Worm (Caenorhabditis elegans) whole organism, young adult: ENCODE measurements around the gene abts-4.

ENCODE experiments used
- B0261.1 ChIP-seq: sonication (generic microtip); optimal IDR thresholded peaks from 2 replicates; lab custom pipeline; 2016; ENCODE audit warnings: mild to moderate bottlenecking, missing genetic modification characterization, moderate library complexity, missing compliant biosample characterization
- athp-1 ChIP-seq: sonication (generic microtip); optimal IDR thresholded peaks from 2 replicates; lab custom pipeline; 2017; ENCODE audit warnings: mild to moderate bottlenecking, missing genetic modification characterization, missing compliant biosample characterization
- lin-26 ChIP-seq: fragments of 200-800 bp; sonication (Bioruptor generic); IDR thresholded peaks from 2 replicates; pipeline ENCODE4 v1.3.6; 2022; ENCODE audit warnings: missing genetic modification reagents, missing genetic modification characterization, missing compliant biosample characterization
- pha-4 ChIP-seq: fragments of 150-350 bp; sonication (generic microtip); optimal IDR thresholded peaks from 2 replicates; lab custom pipeline; 2014; ENCODE audit warnings: missing biosample characterization, missing genetic modification reagents, missing genetic modification characterization
- sea-2 ChIP-seq: fragments of 200-800 bp; sonication (Bioruptor generic); IDR thresholded peaks from 2 replicates; pipeline ENCODE4 v1.3.6; 2022; ENCODE audit warnings: missing genetic modification characterization, missing compliant biosample characterization
- tbx-9 ChIP-seq: sonication (generic microtip); optimal IDR thresholded peaks from 2 replicates; lab custom pipeline; 2016; ENCODE audit warnings: borderline replicate concordance, missing genetic modification characterization, inconsistent platforms, missing compliant biosample characterization

DNA sequence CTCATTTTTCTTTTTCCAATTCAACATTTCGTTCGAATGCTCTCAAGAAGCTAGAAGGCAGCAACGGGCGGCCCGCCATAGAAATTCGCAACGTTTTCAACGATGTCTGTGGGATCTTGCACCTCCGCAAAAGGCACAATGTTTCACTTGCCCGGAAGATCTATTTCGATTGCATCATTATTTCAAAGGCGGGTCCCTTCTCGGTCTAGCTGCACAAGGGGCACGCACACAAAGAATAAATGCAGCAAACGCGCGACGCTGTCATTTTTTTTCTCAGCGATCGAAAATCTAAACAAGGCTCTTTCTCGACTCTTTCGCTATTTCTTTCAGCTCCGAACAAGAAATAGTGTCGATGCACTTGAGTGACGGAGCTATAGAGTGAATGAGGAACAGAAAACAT is 16.6 kb downstream of the abts-4 start:
- TF ChIP-seq tbx-9 (no peak), sea-2 (GFP tag; lab: Robert Waterston, UW) (no peak), lin-26 (GFP tag; lab: Robert Waterston, UW) (no peak), athp-1 (tag; lab: Kevin White, UChicago) (no peak), B0261.1 (tag; lab: Kevin White, UChicago) (no peak), pha-4 (tag; lab: Kevin White, UChicago) (no peak)
